Fruit fly (Drosophila melanogaster) whole organism, embryonic: ENCODE results near the gene Sfxn2.

Experiments used
- Atf6 ChIP-seq: fragments of 200-800 bp; sonication (Bioruptor generic); IDR thresholded peaks from 2 replicates; pipeline ENCODE4 v1.3.6; 2022; ENCODE audit warnings: missing biosample characterization, missing genetic modification characterization
- Blimp-1 ChIP-seq: fragments of 200-800 bp; sonication (Bioruptor generic); optimal IDR thresholded peaks from 3 replicates; lab custom pipeline; 2018; ENCODE audit warnings: missing biosample characterization, missing genetic modification characterization, mild to moderate bottlenecking, moderate library complexity, missing genetic modification reagents
- CG1024 ChIP-seq: fragments of 200-800 bp; sonication (Bioruptor generic); IDR thresholded peaks from 2 replicates; pipeline ENCODE4 v1.3.6; 2022; ENCODE audit warnings: missing biosample characterization, missing genetic modification characterization
- CG10274 ChIP-seq: fragments of 200-800 bp; sonication (Bioruptor generic); optimal IDR thresholded peaks from 3 replicates; lab custom pipeline; 2017; ENCODE audit warnings: missing biosample characterization, mild to moderate bottlenecking, missing genetic modification characterization
- CG12391 ChIP-seq: fragments of 200-800 bp; sonication (Bioruptor generic); optimal IDR thresholded peaks from 3 replicates; lab custom pipeline; 2018; ENCODE audit warnings: missing biosample characterization, mild to moderate bottlenecking, missing genetic modification characterization, moderate library complexity
- CG12744 ChIP-seq: fragments of 200-800 bp; sonication (Bioruptor generic); optimal IDR thresholded peaks from 2 replicates; lab custom pipeline; 2016; ENCODE audit warnings: missing biosample characterization, missing genetic modification characterization
- CG14441 ChIP-seq: fragments of 200-800 bp; sonication (Bioruptor generic); IDR thresholded peaks from 2 replicates; pipeline ENCODE4 v1.3.6; 2022; ENCODE audit warnings: missing biosample characterization, missing genetic modification characterization
- CG16779 ChIP-seq: fragments of 200-800 bp; sonication (Bioruptor generic); IDR thresholded peaks from 2 replicates; pipeline ENCODE4 v1.3.6; 2022; ENCODE audit warnings: missing biosample characterization, missing genetic modification characterization
- CG17359 ChIP-seq: fragments of 200-800 bp; sonication (Bioruptor generic); optimal IDR thresholded peaks from 3 replicates; lab custom pipeline; 2018; ENCODE audit warnings: missing biosample characterization, mild to moderate bottlenecking, missing genetic modification characterization, moderate library complexity
- CG17612 ChIP-seq: fragments of 200-800 bp; sonication (Bioruptor generic); IDR thresholded peaks from 2 replicates; pipeline ENCODE4 v1.3.6; 2022; ENCODE audit warnings: missing biosample characterization, missing genetic modification characterization
- CG18476 ChIP-seq: fragments of 200-800 bp; sonication (Bioruptor generic); optimal IDR thresholded peaks from 2 replicates; lab custom pipeline; 2016; ENCODE audit warnings: missing biosample characterization, mild to moderate bottlenecking, missing genetic modification characterization
- CG2678 ChIP-seq: fragments of 200-800 bp; sonication (Bioruptor generic); optimal IDR thresholded peaks from 3 replicates; lab custom pipeline; 2019; ENCODE audit warnings: missing biosample characterization, mild to moderate bottlenecking, missing genetic modification characterization, moderate library complexity
- CG30020 ChIP-seq: fragments of 200-800 bp; optimal IDR thresholded peaks from 2 replicates; lab custom pipeline; 2019; ENCODE audit warnings: missing biosample characterization, mild to moderate bottlenecking, missing genetic modification characterization, moderate library complexity
- CG3281 ChIP-seq: fragments of 200-800 bp; sonication (Bioruptor generic); optimal IDR thresholded peaks from 3 replicates; lab custom pipeline; 2017; ENCODE audit warnings: missing biosample characterization, mild to moderate bottlenecking, missing genetic modification characterization
- CG42726 ChIP-seq: fragments of 200-800 bp; sonication (Bioruptor generic); IDR thresholded peaks from 2 replicates; pipeline ENCODE4 v1.3.6; 2022; ENCODE audit warnings: missing biosample characterization, missing genetic modification characterization; ENCODE audit not compliant: partially characterized antibody
- CG5953 ChIP-seq: fragments of 200-800 bp; sonication (Bioruptor generic); IDR thresholded peaks from 2 replicates; pipeline ENCODE4 v1.3.6; 2022; ENCODE audit warnings: missing biosample characterization, missing genetic modification characterization
- CG6765 ChIP-seq: fragments of 200-800 bp; sonication (Bioruptor generic); optimal IDR thresholded peaks from 3 replicates; lab custom pipeline; 2017; ENCODE audit warnings: missing biosample characterization, mild to moderate bottlenecking, missing genetic modification characterization
- CG7963 ChIP-seq: fragments of 200-800 bp; sonication (Bioruptor generic); IDR thresholded peaks from 3 replicates; pipeline ENCODE4 v1.3.6; 2022; ENCODE audit warnings: missing biosample characterization, missing genetic modification characterization; ENCODE audit not compliant: partially characterized antibody
- CG8765 ChIP-seq: fragments of 200-800 bp; sonication (Bioruptor generic); IDR thresholded peaks from 2 replicates; pipeline ENCODE4 v1.3.6; 2022; ENCODE audit warnings: missing biosample characterization, missing genetic modification characterization
- CG9609 ChIP-seq: fragments of 200-800 bp; sonication (Bioruptor generic); optimal IDR thresholded peaks from 3 replicates; lab custom pipeline; 2016; ENCODE audit warnings: missing biosample characterization, missing genetic modification characterization
- CoRest ChIP-seq: fragments of 200-800 bp; sonication (Bioruptor generic); optimal IDR thresholded peaks from 3 replicates; lab custom pipeline; 2018; ENCODE audit warnings: missing biosample characterization, mild to moderate bottlenecking, missing genetic modification characterization, moderate library complexity
- D19B ChIP-seq: fragments of 200-800 bp; sonication (Bioruptor generic); optimal IDR thresholded peaks from 2 replicates; lab custom pipeline; 2017; ENCODE audit warnings: missing biosample characterization, mild to moderate bottlenecking, missing genetic modification characterization
- Fer3 ChIP-seq: fragments of 200-800 bp; sonication (Bioruptor generic); optimal IDR thresholded peaks from 2 replicates; lab custom pipeline; 2018; ENCODE audit warnings: missing biosample characterization, mild to moderate bottlenecking, missing genetic modification characterization, moderate library complexity
- Hmr ChIP-seq: fragments of 200-800 bp; sonication (Bioruptor generic); optimal IDR thresholded peaks from 3 replicates; lab custom pipeline; 2017; ENCODE audit warnings: mild to moderate bottlenecking, missing biosample characterization, missing genetic modification reagents, missing genetic modification characterization
- Kr ChIP-seq: fragments of 200-800 bp; sonication (Bioruptor generic); optimal IDR thresholded peaks from 2 replicates; lab custom pipeline; 2017; ENCODE audit warnings: missing biosample characterization, mild to moderate bottlenecking, missing genetic modification characterization
- Myb ChIP-seq: fragments of 200-800 bp; sonication (Bioruptor generic); optimal IDR thresholded peaks from 2 replicates; lab custom pipeline; 2016; ENCODE audit warnings: missing biosample characterization, missing genetic modification characterization
- NFAT ChIP-seq: fragments of 200-800 bp; sonication (Bioruptor generic); IDR thresholded peaks from 2 replicates; pipeline ENCODE4 v1.3.6; 2022; ENCODE audit warnings: missing biosample characterization, missing genetic modification characterization
- Sox102F ChIP-seq: fragments of 200-800 bp; sonication (Bioruptor generic); optimal IDR thresholded peaks from 2 replicates; lab custom pipeline; 2018; ENCODE audit warnings: missing biosample characterization, mild to moderate bottlenecking, missing genetic modification characterization, moderate library complexity
- Stat92E ChIP-seq, 3 experiments: fragments of >200 bp in 2 of 3; fragments of 200-800 bp in 1 of 3; sonication (Bioruptor generic) in 1 of 3; optimal IDR thresholded peaks; 2 replicates each; lab custom pipeline; 2017 to 2019; ENCODE audit warnings: missing biosample characterization in 3 of 3, missing genetic modification characterization in 3 of 3, mild to moderate bottlenecking in 1 of 3, moderate library complexity in 1 of 3
- ab ChIP-seq: fragments of 200-800 bp; sonication (Bioruptor generic); optimal IDR thresholded peaks from 2 replicates; lab custom pipeline; 2016; ENCODE audit warnings: missing biosample characterization, missing genetic modification characterization
- ash1 ChIP-seq: fragments of 200-800 bp; sonication (Bioruptor generic); optimal IDR thresholded peaks from 2 replicates; lab custom pipeline; 2018; ENCODE audit warnings: missing biosample characterization, mild to moderate bottlenecking, missing genetic modification characterization
- caup ChIP-seq: fragments of 200-800 bp; sonication (Bioruptor generic); optimal IDR thresholded peaks from 3 replicates; lab custom pipeline; 2017; ENCODE audit warnings: missing biosample characterization, mild to moderate bottlenecking, missing genetic modification characterization, moderate library complexity; ENCODE audit not compliant: severe bottlenecking
- disco-r ChIP-seq: fragments of 200-800 bp; sonication (Bioruptor generic); optimal IDR thresholded peaks from 2 replicates; lab custom pipeline; 2016; ENCODE audit warnings: missing biosample characterization, missing genetic modification characterization
- esg ChIP-seq: fragments of 200-800 bp; sonication (Bioruptor generic); conservative IDR thresholded peaks from 2 replicates; pipeline ENCODE4 v1.3.6; 2022; ENCODE audit warnings: missing biosample characterization, missing genetic modification characterization
- fru ChIP-seq: fragments of >200 bp; optimal IDR thresholded peaks from 2 replicates; lab custom pipeline; 2017
- fu2 ChIP-seq: fragments of 200-800 bp; sonication (Bioruptor generic); optimal IDR thresholded peaks from 2 replicates; lab custom pipeline; 2016; ENCODE audit warnings: missing biosample characterization, missing genetic modification characterization
- gro ChIP-seq: fragments of 200-800 bp; sonication (Bioruptor generic); optimal IDR thresholded peaks from 2 replicates; lab custom pipeline; 2016; ENCODE audit warnings: missing biosample characterization, missing genetic modification characterization
- hbn ChIP-seq: fragments of 200-800 bp; sonication (Bioruptor generic); IDR thresholded peaks from 2 replicates; pipeline ENCODE4 v1.3.6; 2022; ENCODE audit warnings: missing biosample characterization, missing genetic modification characterization; ENCODE audit not compliant: partially characterized antibody
- lov ChIP-seq, 2 experiments: fragments of 200-800 bp in 1 of 2; fragments of >200 bp in 1 of 2; sonication (Bioruptor generic) in 1 of 2; IDR thresholded peaks in 1 of 2; optimal IDR thresholded peaks in 1 of 2; 2 replicates in 1 of 2; 3 replicates in 1 of 2; pipeline versions ENCODE4 v1.3.6 to Lab custom; 2017 to 2022; ENCODE audit warnings: missing biosample characterization in 1 of 2, missing genetic modification characterization in 1 of 2
- maf-S ChIP-seq: fragments of 200-800 bp; sonication (Bioruptor generic); optimal IDR thresholded peaks from 2 replicates; lab custom pipeline; 2016; ENCODE audit warnings: missing biosample characterization, missing genetic modification characterization
- p53 ChIP-seq: fragments of 200-800 bp; sonication (Bioruptor generic); optimal IDR thresholded peaks from 2 replicates; lab custom pipeline; 2016; ENCODE audit warnings: missing biosample characterization, missing genetic modification characterization
- pfk ChIP-seq: fragments of 200-800 bp; sonication (Bioruptor generic); optimal IDR thresholded peaks from 2 replicates; lab custom pipeline; 2018; ENCODE audit warnings: missing biosample characterization, mild to moderate bottlenecking, missing genetic modification characterization, moderate library complexity
- prd ChIP-seq, 3 experiments: fragments of >200 bp in 2 of 3; fragments of 200-800 bp in 1 of 3; sonication (Bioruptor generic) in 1 of 3; optimal IDR thresholded peaks in 2 of 3; IDR thresholded peaks in 1 of 3; 2 replicates in 2 of 3; 3 replicates in 1 of 3; pipeline versions ENCODE4 v1.3.6 to Lab custom; 2017 to 2022; ENCODE audit warnings: missing biosample characterization in 1 of 3, missing genetic modification characterization in 1 of 3
- pzg ChIP-seq: fragments of 200-800 bp; sonication (Bioruptor generic); optimal IDR thresholded peaks from 3 replicates; lab custom pipeline; 2018; ENCODE audit warnings: missing biosample characterization, mild to moderate bottlenecking, missing genetic modification characterization, moderate library complexity
- sr ChIP-seq: fragments of 200-800 bp; sonication (Bioruptor generic); IDR thresholded peaks from 3 replicates; pipeline ENCODE4 v1.3.6; 2022; ENCODE audit warnings: missing biosample characterization, missing genetic modification characterization
- ssp ChIP-seq: fragments of 200-800 bp; sonication (Bioruptor generic); IDR thresholded peaks from 2 replicates; pipeline ENCODE4 v1.3.6; 2022; ENCODE audit warnings: missing biosample characterization, missing genetic modification characterization
- sug ChIP-seq: fragments of 200-800 bp; optimal IDR thresholded peaks from 2 replicates; lab custom pipeline; 2019; ENCODE audit warnings: missing biosample characterization, mild to moderate bottlenecking, missing genetic modification characterization, moderate library complexity
- toy ChIP-seq: fragments of 200-800 bp; sonication (Bioruptor generic); IDR thresholded peaks from 2 replicates; pipeline ENCODE4 v1.3.6; 2022; ENCODE audit warnings: missing biosample characterization, missing genetic modification characterization
- ttk ChIP-seq: fragments of 200-800 bp; sonication (Bioruptor generic); IDR thresholded peaks from 2 replicates; pipeline ENCODE4 v2.1.2; 2022; ENCODE audit warnings: missing biosample characterization, missing genetic modification characterization

Gene Sfxn2

dm6 chr3L:19042501-19042900, 20.5 kb upstream of the Sfxn2 start (continued):
- TF ChIP-seq CG3281: peak; percentile 62
- TF ChIP-seq prd (optimal IDR thresholded peaks at IDR 0.05; lab: Kevin White, UChicago): no peak
- TF ChIP-seq prd (GFP tag; IDR thresholded peaks at IDR 0.05; lab: Robert Waterston, UW): peak; percentile 91
- no peak for TF ChIP-seq CG16779
- peak; percentile 92 for TF ChIP-seq CG12391 (tag; lab: Kevin White, UChicago)
- no peak for TF ChIP-seq toy (GFP tag; lab: Robert Waterston, UW)
- TF ChIP-seq D19B (GFP tag; lab: Kevin White, UChicago): no peak
- TF ChIP-seq CG17612 (GFP tag; lab: Robert Waterston, UW): 0 out of 2 replicates have a peak, but pooled peaks have one; percentile 15
- TF ChIP-seq CG17359 (tag; lab: Kevin White, UChicago): peak; percentile 91
- TF ChIP-seq CG18476: peak; percentile 69
- TF ChIP-seq CG1024 (GFP tag; lab: Robert Waterston, UW): peak; percentile 57; the same call in 1 of the 2 replicates
- peak in 1 of 3 experiments; percentile 56 for TF ChIP-seq Stat92E (GFP tag; optimal IDR thresholded peaks at IDR 0.05; lab: Kevin White, UChicago)
- TF ChIP-seq NFAT (GFP tag; lab: Robert Waterston, UW): no peak
- no peak for TF ChIP-seq ab (GFP tag; lab: Kevin White, UChicago)
- TF ChIP-seq pfk (GFP tag; lab: Kevin White, UChicago): no peak
- TF ChIP-seq CG7963: no peak
- peak; percentile 91 for TF ChIP-seq CG2678 (tag; lab: Kevin White, UChicago)
- TF ChIP-seq gro (GFP tag; lab: Kevin White, UChicago): no peak
- TF ChIP-seq sug (tag; lab: Kevin White, UChicago): peak; percentile 35
- peak; percentile 60 for TF ChIP-seq caup (GFP tag; lab: Kevin White, UChicago)
- TF ChIP-seq esg (GFP tag; lab: Robert Waterston, UW): peak; percentile 72
- TF ChIP-seq hbn: no peak
- TF ChIP-seq CG30020 (tag; lab: Kevin White, UChicago): peak; percentile 70
- TF ChIP-seq CG12744 (GFP tag; lab: Kevin White, UChicago): no peak
- peak; percentile 91 for TF ChIP-seq Blimp-1 (GFP tag; lab: Kevin White, UChicago)
- no peak for TF ChIP-seq fru
- TF ChIP-seq sr (GFP tag; lab: Robert Waterston, UW): no peak
- TF ChIP-seq Kr (GFP tag; lab: Kevin White, UChicago): no peak
- TF ChIP-seq ttk (GFP tag; lab: Robert Waterston, UW): peak; percentile 61; the same call in 1 of the 2 replicates
- no peak for TF ChIP-seq maf-S (GFP tag; lab: Kevin White, UChicago)
- TF ChIP-seq CG42726 (GFP tag; lab: Robert Waterston, UW): no peak
- no peak for TF ChIP-seq CG6765 (GFP tag; lab: Kevin White, UChicago)
- no peak for TF ChIP-seq ash1 (GFP tag; lab: Kevin White, UChicago)
- TF ChIP-seq pzg (GFP tag; lab: Kevin White, UChicago): no peak
- TF ChIP-seq lov (optimal IDR thresholded peaks at IDR 0.05; lab: Kevin White, UChicago): no peak
- TF ChIP-seq lov (GFP tag; IDR thresholded peaks at IDR 0.05; lab: Robert Waterston, UW): 0 out of 3 replicates have a peak, but pooled peaks have one; percentile 15
- peak; percentile 70 for TF ChIP-seq Fer3 (tag; lab: Kevin White, UChicago)
- TF ChIP-seq Hmr: peak; percentile 59
- peak; percentile 60 for TF ChIP-seq ssp
- no peak for TF ChIP-seq CG5953 (GFP tag; lab: Robert Waterston, UW)
- TF ChIP-seq CG14441 (GFP tag; lab: Robert Waterston, UW): peak; percentile 56; the same call in 1 of the 2 replicates
- TF ChIP-seq CG10274: peak; percentile 36
- TF ChIP-seq CG8765: peak; percentile 48; the same call in 1 of the 2 replicates
- TF ChIP-seq fu2: no peak
- no peak for TF ChIP-seq Myb
- TF ChIP-seq p53 (GFP tag; lab: Kevin White, UChicago): no peak
- peak; percentile 93 for TF ChIP-seq CoRest
- no peak for TF ChIP-seq disco-r (GFP tag; lab: Kevin White, UChicago)
- no peak for TF ChIP-seq CG9609
- peak; percentile 91 for TF ChIP-seq Sox102F (GFP tag; lab: Kevin White, UChicago)
- TF ChIP-seq Atf6 (GFP tag; lab: Robert Waterston, UW): no peak; the same call in 1 of the 2 replicates
